Worm (Caenorhabditis elegans) whole organism, L4 larva: ENCODE measurements around the gene M04G7.2.

ENCODE experiments used
- F26F4.8 ChIP-seq: fragments of 200-800 bp; sonication (Bioruptor generic); conservative IDR thresholded peaks from 2 replicates; pipeline ENCODE4 v1.3.6; 2022; ENCODE audit warnings: missing genetic modification characterization, missing compliant biosample characterization
- F37D6.2 ChIP-seq: sonication (generic microtip); optimal IDR thresholded peaks from 2 replicates; lab custom pipeline; 2016; ENCODE audit warnings: mild to moderate bottlenecking, missing genetic modification characterization, missing compliant biosample characterization
- F44E2.7 ChIP-seq: fragments of 200-800 bp; sonication (Bioruptor generic); IDR thresholded peaks from 2 replicates; pipeline ENCODE4 v2.1.2; 2022; ENCODE audit warnings: missing genetic modification characterization, missing compliant biosample characterization
- F49E8.2 ChIP-seq: sonication (generic microtip); optimal IDR thresholded peaks from 2 replicates; lab custom pipeline; 2016; ENCODE audit warnings: missing compliant biosample characterization, mild to moderate bottlenecking, missing genetic modification characterization, borderline replicate concordance
- R02D3.7 ChIP-seq: fragments of 150-350 bp; sonication (generic microtip); optimal IDR thresholded peaks from 3 replicates; lab custom pipeline; 2014; ENCODE audit warnings: missing biosample characterization, missing genetic modification characterization
- T20F7.1 ChIP-seq: fragments of 200-800 bp; sonication (Bioruptor generic); optimal IDR thresholded peaks from 2 replicates; lab custom pipeline; 2018; ENCODE audit warnings: mild to moderate bottlenecking, missing genetic modification characterization, missing compliant biosample characterization
- T26A8.4 ChIP-seq: fragments of 200-800 bp; sonication (Bioruptor generic); IDR thresholded peaks from 2 replicates; pipeline ENCODE4 v1.3.6; 2022; ENCODE audit warnings: missing genetic modification characterization, missing compliant biosample characterization
- Y5F2A.4 ChIP-seq: fragments of 200-800 bp; sonication (Bioruptor generic); optimal IDR thresholded peaks from 2 replicates; lab custom pipeline; 2018; ENCODE audit warnings: mild to moderate bottlenecking, missing genetic modification characterization, missing compliant biosample characterization
- ZK337.2 ChIP-seq: fragments of 200-800 bp; sonication (Bioruptor generic); IDR thresholded peaks from 2 replicates; pipeline ENCODE4 v1.3.6; 2022; ENCODE audit warnings: missing genetic modification reagents, missing genetic modification characterization, missing compliant biosample characterization
- aha-1 ChIP-seq: fragments of 150-350 bp; peaks from one replicate; lab custom pipeline; 2014; ENCODE audit warnings: missing biosample characterization, missing genetic modification characterization
- aly-2 ChIP-seq: sonication (generic microtip); optimal IDR thresholded peaks from 2 replicates; lab custom pipeline; 2018; ENCODE audit warnings: missing biosample characterization, missing genetic modification characterization
- ceh-20 ChIP-seq: fragments of 200-800 bp; sonication (Bioruptor generic); IDR thresholded peaks from 2 replicates; pipeline ENCODE4 v1.3.6; 2022; ENCODE audit warnings: missing genetic modification reagents, missing genetic modification characterization, missing compliant biosample characterization
- ceh-28 ChIP-seq: fragments of 150-350 bp; optimal IDR thresholded peaks from 2 replicates; lab custom pipeline; 2014; ENCODE audit warnings: missing biosample characterization, missing genetic modification reagents, missing genetic modification characterization
- ceh-44 ChIP-seq: fragments of 200-800 bp; sonication (Bioruptor generic); IDR thresholded peaks from 2 replicates; pipeline ENCODE4 v1.3.6; 2022; ENCODE audit warnings: missing genetic modification reagents, missing genetic modification characterization, missing compliant biosample characterization
- ceh-82 ChIP-seq: sonication (generic microtip); optimal IDR thresholded peaks from 2 replicates; lab custom pipeline; 2017; ENCODE audit warnings: missing biosample characterization, missing genetic modification characterization
- ces-1 ChIP-seq: fragments of 150-350 bp; sonication (generic microtip); optimal IDR thresholded peaks from 4 replicates; lab custom pipeline; 2014; ENCODE audit warnings: missing biosample characterization, missing genetic modification reagents, missing genetic modification characterization
- daf-8 ChIP-seq: fragments of 200-800 bp; sonication (Bioruptor generic); IDR thresholded peaks from 2 replicates; pipeline ENCODE4 v1.3.6; 2022; ENCODE audit warnings: missing genetic modification characterization, missing compliant biosample characterization
- dmd-6 ChIP-seq: fragments of 200-800 bp; sonication (Bioruptor generic); IDR thresholded peaks from 2 replicates; pipeline ENCODE4 v1.3.6; 2022; ENCODE audit warnings: missing genetic modification reagents, missing genetic modification characterization, missing compliant biosample characterization
- dve-1 ChIP-seq: sonication (generic microtip); optimal IDR thresholded peaks from 2 replicates; lab custom pipeline; 2017; ENCODE audit warnings: antibody characterized with exemption, mild to moderate bottlenecking, missing genetic modification characterization, missing compliant biosample characterization; ENCODE audit not compliant: insufficient read depth
- egl-27 ChIP-seq: sonication (generic microtip); optimal IDR thresholded peaks from 3 replicates; lab custom pipeline; 2017; ENCODE audit warnings: missing biosample characterization, missing genetic modification reagents, missing genetic modification characterization
- egl-43 ChIP-seq: fragments of 200-800 bp; sonication (Bioruptor generic); IDR thresholded peaks from 2 replicates; pipeline ENCODE4 v1.3.6; 2022; ENCODE audit warnings: missing genetic modification reagents, missing genetic modification characterization, missing compliant biosample characterization
- hif-1 ChIP-seq, 2 experiments: sonication (generic microtip); optimal IDR thresholded peaks; 2 replicates each; lab custom pipeline; 2016 to 2017; ENCODE audit warnings: missing compliant biosample characterization in 2 of 2, missing genetic modification characterization in 2 of 2, missing genetic modification reagents in 2 of 2, missing genotype in 2 of 2, mild to moderate bottlenecking in 1 of 2
- hlh-30 ChIP-seq: sonication (generic microtip); optimal IDR thresholded peaks from 2 replicates; lab custom pipeline; 2017; ENCODE audit warnings: antibody characterized with exemption, mild to moderate bottlenecking, missing genetic modification characterization, missing compliant biosample characterization; ENCODE audit not compliant: insufficient read depth
- jun-1 ChIP-seq: fragments of 150-350 bp; optimal IDR thresholded peaks from 2 replicates; lab custom pipeline; 2014; ENCODE audit warnings: missing biosample characterization, missing genetic modification reagents, missing genetic modification characterization
- lin-29 ChIP-seq: fragments of 200-800 bp; sonication (Bioruptor generic); IDR thresholded peaks from 2 replicates; pipeline ENCODE4 v1.3.6; 2022; ENCODE audit warnings: missing genetic modification reagents, missing genetic modification characterization, missing compliant biosample characterization
- lir-3 ChIP-seq: sonication (generic microtip); optimal IDR thresholded peaks from 2 replicates; lab custom pipeline; 2016; ENCODE audit warnings: mild to moderate bottlenecking, missing genetic modification characterization, missing compliant biosample characterization
- madf-9 ChIP-seq: fragments of 200-800 bp; sonication (Bioruptor generic); conservative IDR thresholded peaks from 2 replicates; pipeline ENCODE4 v1.3.6; 2022; ENCODE audit warnings: missing genetic modification reagents, missing genetic modification characterization, missing compliant biosample characterization
- mdl-1 ChIP-seq, 2 experiments: fragments of 150-350 bp in 1 of 2; sonication (generic microtip) in 1 of 2; optimal IDR thresholded peaks; 2 replicates each; lab custom pipeline; 2014 to 2017; ENCODE audit warnings: missing biosample characterization in 2 of 2, missing genetic modification characterization in 2 of 2
- mdt-29 ChIP-seq: fragments of 200-800 bp; sonication (Bioruptor generic); IDR thresholded peaks from 2 replicates; pipeline ENCODE4 v1.3.6; 2022; ENCODE audit warnings: missing genetic modification reagents, missing genetic modification characterization, missing compliant biosample characterization
- mes-2 ChIP-seq: sonication (generic microtip); optimal IDR thresholded peaks from 2 replicates; lab custom pipeline; 2016; ENCODE audit warnings: missing genotype, mild to moderate bottlenecking, missing genetic modification characterization, missing compliant biosample characterization; ENCODE audit not compliant: poor library complexity, severe bottlenecking
- mxl-3 ChIP-seq: fragments of 200-800 bp; sonication (Bioruptor generic); optimal IDR thresholded peaks from 2 replicates; lab custom pipeline; 2018; ENCODE audit warnings: mild to moderate bottlenecking, missing genetic modification characterization, missing compliant biosample characterization
- nhr-10 ChIP-seq: fragments of 150-350 bp; optimal IDR thresholded peaks from 2 replicates; lab custom pipeline; 2014; ENCODE audit warnings: missing biosample characterization, missing genetic modification characterization
- nhr-42 ChIP-seq: fragments of 200-800 bp; sonication (Bioruptor generic); IDR thresholded peaks from 2 replicates; pipeline ENCODE4 v1.3.6; 2022; ENCODE audit warnings: missing genetic modification characterization, missing compliant biosample characterization
- nhr-48 ChIP-seq: sonication (generic microtip); optimal IDR thresholded peaks from 2 replicates; lab custom pipeline; 2016; ENCODE audit warnings: mild to moderate bottlenecking, missing genetic modification characterization, missing compliant biosample characterization
- nhr-77 ChIP-seq: fragments of 150-350 bp; optimal IDR thresholded peaks from 2 replicates; lab custom pipeline; 2014; ENCODE audit warnings: missing biosample characterization, missing genetic modification characterization
- pha-4 ChIP-seq, 2 experiments: fragments of 150-350 bp in 1 of 2; fragments of 200-800 bp in 1 of 2; sonication (Bioruptor generic) in 1 of 2; IDR thresholded peaks in 1 of 2; optimal IDR thresholded peaks in 1 of 2; 2 replicates each; pipeline versions ENCODE4 v1.3.6 to Lab custom; 2014 to 2022; ENCODE audit warnings: missing genetic modification characterization in 2 of 2, missing genetic modification reagents in 2 of 2, missing biosample characterization in 1 of 2, missing compliant biosample characterization in 1 of 2
- php-3 ChIP-seq: fragments of 200-800 bp; sonication (Bioruptor generic); IDR thresholded peaks from 2 replicates; pipeline ENCODE4 v1.3.6; 2022; ENCODE audit warnings: missing genetic modification reagents, missing genetic modification characterization, missing compliant biosample characterization
- rbr-2 ChIP-seq: sonication (generic microtip); optimal IDR thresholded peaks from 2 replicates; lab custom pipeline; 2016; ENCODE audit warnings: missing genotype, missing genetic modification characterization, missing compliant biosample characterization
- snpc-1.2 ChIP-seq: fragments of 200-800 bp; sonication (Bioruptor generic); IDR thresholded peaks from 2 replicates; pipeline ENCODE4 v1.3.6; 2022; ENCODE audit warnings: missing genetic modification reagents, missing genetic modification characterization, missing compliant biosample characterization
- spr-3 ChIP-seq: fragments of 200-800 bp; sonication (Bioruptor generic); optimal IDR thresholded peaks from 2 replicates; lab custom pipeline; 2018; ENCODE audit warnings: mild to moderate bottlenecking, missing genetic modification characterization, missing compliant biosample characterization
- tag-97 ChIP-seq: fragments of 200-800 bp; sonication (Bioruptor generic); IDR thresholded peaks from 2 replicates; pipeline ENCODE4 v1.3.6; 2022; ENCODE audit warnings: missing genetic modification characterization, missing compliant biosample characterization
- tra-1 ChIP-seq: fragments of 200-800 bp; sonication (Bioruptor generic); IDR thresholded peaks from 2 replicates; pipeline ENCODE4 v1.3.6; 2022; ENCODE audit warnings: missing genetic modification reagents, missing genetic modification characterization, missing compliant biosample characterization
- unc-62 ChIP-seq, 3 experiments: fragments of 150-350 bp in 1 of 3; sonication (generic microtip); optimal IDR thresholded peaks in 2 of 3; peaks in 1 of 3; 1 replicate in 1 of 3; 2 replicates in 2 of 3; lab custom pipeline; 2014 to 2017; ENCODE audit warnings: missing biosample characterization in 3 of 3, missing genetic modification characterization in 3 of 3, missing genetic modification reagents in 3 of 3, missing genotype in 1 of 3
- vab-7 ChIP-seq: fragments of 200-800 bp; sonication (Bioruptor generic); IDR thresholded peaks from 2 replicates; pipeline ENCODE4 v1.3.6; 2022; ENCODE audit warnings: missing genetic modification reagents, missing genetic modification characterization, missing compliant biosample characterization
- zag-1 ChIP-seq: fragments of 150-350 bp; optimal IDR thresholded peaks from 2 replicates; lab custom pipeline; 2014; ENCODE audit warnings: missing biosample characterization, missing genetic modification characterization
- zfp-3 ChIP-seq: fragments of 200-800 bp; sonication (Bioruptor generic); conservative IDR thresholded peaks from 2 replicates; pipeline ENCODE4 v1.3.6; 2022; ENCODE audit warnings: missing genetic modification reagents, missing genetic modification characterization, missing compliant biosample characterization
- zip-11 ChIP-seq: fragments of 200-800 bp; sonication (Bioruptor generic); IDR thresholded peaks from 2 replicates; pipeline ENCODE4 v1.3.6; 2022; ENCODE audit warnings: missing genetic modification characterization, missing compliant biosample characterization
- zip-2 ChIP-seq: fragments of 150-350 bp; optimal IDR thresholded peaks from 2 replicates; lab custom pipeline; 2014; ENCODE audit warnings: missing biosample characterization, missing genetic modification characterization
- ztf-11 ChIP-seq: fragments of 150-350 bp; optimal IDR thresholded peaks from 2 replicates; lab custom pipeline; 2014; ENCODE audit warnings: missing biosample characterization, missing genetic modification characterization
- ztf-7 ChIP-seq: fragments of 150-350 bp; optimal IDR thresholded peaks from 2 replicates; lab custom pipeline; 2014; ENCODE audit warnings: missing biosample characterization, missing genetic modification characterization

Gene M04G7.2

ce11 chrIV:410420-410891 is 50.4 kb downstream of the M04G7.2 start, which contains the start of gene T07A9.12 (continued):
- TF ChIP-seq mes-2 (tag; lab: Kevin White, UChicago) (peak; percentile 87), ceh-20 (GFP tag; lab: Robert Waterston, UW) (no peak), nhr-10 (tag; lab: Kevin White, UChicago) (no peak), zip-11 (GFP tag; lab: Robert Waterston, UW) (no peak), php-3 (no peak), ces-1 (no peak), Y5F2A.4 (GFP tag; lab: Kevin White, UChicago) (no peak), F26F4.8 (GFP tag; lab: Robert Waterston, UW) (no peak), nhr-42 (GFP tag; lab: Robert Waterston, UW) (no peak), vab-7 (GFP tag; lab: Robert Waterston, UW) (no peak), mxl-3 (GFP tag; lab: Kevin White, UChicago) (no peak), daf-8 (no peak), hlh-30 (tag; lab: Kevin White, UChicago) (peak; percentile 47), hif-1 (tag; optimal IDR thresholded peaks at IDR 0.05; lab: Kevin White, UChicago) (peak in 1 of 2 experiments; percentile 78), ceh-28 (tag; lab: Kevin White, UChicago) (no peak), egl-43 (GFP tag; lab: Robert Waterston, UW) (no peak), R02D3.7 (tag; lab: Kevin White, UChicago) (no peak), ceh-82 (tag; lab: Kevin White, UChicago) (no peak), ZK337.2 (GFP tag; lab: Robert Waterston, UW) (no peak), dmd-6 (GFP tag; lab: Robert Waterston, UW) (peak; percentile 59), jun-1 (tag; lab: Kevin White, UChicago) (no peak), nhr-48 (tag; lab: Kevin White, UChicago) (peak; percentile 43), T26A8.4 (GFP tag; lab: Robert Waterston, UW) (no peak), aha-1 (tag; lab: Kevin White, UChicago) (no peak), zfp-3 (GFP tag; lab: Robert Waterston, UW) (no peak), aly-2 (tag; lab: Kevin White, UChicago) (no peak), pha-4 (GFP tag; IDR thresholded peaks at IDR 0.05; lab: Robert Waterston, UW) (peak; percentile 39; the same call in 1 of the 2 replicates), pha-4 (tag; optimal IDR thresholded peaks at IDR 0.05; lab: Kevin White, UChicago) (peak; percentile 18), unc-62 (GFP tag; optimal IDR thresholded peaks at IDR 0.05 in 1 of 2; lab: Kevin White, UChicago) (peak in 1 of 2 experiments; percentile 9), unc-62 (tag; optimal IDR thresholded peaks at IDR 0.05; lab: Kevin White, UChicago) (no peak), ztf-11 (tag; lab: Kevin White, UChicago) (no peak), rbr-2 (tag; lab: Kevin White, UChicago) (peak; percentile 67), zag-1 (tag; lab: Kevin White, UChicago) (no peak), ceh-44 (GFP tag; lab: Robert Waterston, UW) (no peak), lin-29 (no peak), spr-3 (GFP tag; lab: Kevin White, UChicago) (no peak), mdl-1 (tag; optimal IDR thresholded peaks at IDR 0.05; lab: Kevin White, UChicago) (peak; percentile 38 to 48), F49E8.2 (tag; lab: Kevin White, UChicago) (no peak), snpc-1.2 (no peak), F44E2.7 (GFP tag; lab: Robert Waterston, UW) (no peak), mdt-29 (GFP tag; lab: Robert Waterston, UW) (no peak), nhr-77 (tag; lab: Kevin White, UChicago) (peak; percentile 28), tra-1 (no peak), ztf-7 (tag; lab: Kevin White, UChicago) (peak; percentile 63), tag-97 (GFP tag; lab: Robert Waterston, UW) (no peak), lir-3 (tag; lab: Kevin White, UChicago) (no peak), zip-2 (tag; lab: Kevin White, UChicago) (no peak), egl-27 (no peak), dve-1 (tag; lab: Kevin White, UChicago) (peak; percentile 97), T20F7.1 (GFP tag; lab: Kevin White, UChicago) (peak; percentile 47), madf-9 (GFP tag; lab: Robert Waterston, UW) (no peak), F37D6.2 (tag; lab: Kevin White, UChicago) (peak; percentile 12)
